Fruit fly (Drosophila melanogaster) whole organism, embryonic: ENCODE measurements around the gene CG6511.

Experiments
- ATbp ChIP-seq: fragments of 200-800 bp; sonication (Bioruptor generic); optimal IDR thresholded peaks from 2 replicates; lab custom pipeline; 2017; ENCODE audit warnings: missing biosample characterization, mild to moderate bottlenecking, missing genetic modification characterization, missing genetic modification reagents
- B-H1 ChIP-seq: fragments of 200-800 bp; sonication (Bioruptor generic); IDR thresholded peaks from 3 replicates; pipeline ENCODE4 v1.3.6; 2022; ENCODE audit warnings: missing biosample characterization, missing genetic modification characterization
- BEAF-32 ChIP-seq: fragments of 200-800 bp; sonication (Bioruptor generic); optimal IDR thresholded peaks from 3 replicates; lab custom pipeline; 2017; ENCODE audit warnings: missing biosample characterization, missing genetic modification characterization, mild to moderate bottlenecking, moderate library complexity, missing genetic modification reagents
- CG10431 ChIP-seq: fragments of 200-800 bp; sonication (Bioruptor generic); optimal IDR thresholded peaks from 3 replicates; lab custom pipeline; 2018; ENCODE audit warnings: missing biosample characterization, mild to moderate bottlenecking, missing genetic modification characterization
- CG10565 ChIP-seq: fragments of 200-800 bp; sonication (Bioruptor generic); optimal IDR thresholded peaks from 3 replicates; lab custom pipeline; 2016; ENCODE audit warnings: missing biosample characterization, mild to moderate bottlenecking, missing genetic modification characterization
- CG12219 ChIP-seq: fragments of 200-800 bp; sonication (Bioruptor generic); optimal IDR thresholded peaks from 3 replicates; lab custom pipeline; 2018; ENCODE audit warnings: missing biosample characterization, mild to moderate bottlenecking, missing genetic modification characterization
- CG14860 ChIP-seq: fragments of 200-800 bp; sonication (Bioruptor generic); IDR thresholded peaks from 3 replicates; pipeline ENCODE4 v1.3.6; 2022; ENCODE audit warnings: missing biosample characterization, missing genetic modification characterization; ENCODE audit not compliant: partially characterized antibody
- CG14965 ChIP-seq: fragments of 200-800 bp; sonication (Bioruptor generic); optimal IDR thresholded peaks from 2 replicates; lab custom pipeline; 2016; ENCODE audit warnings: missing biosample characterization, missing genetic modification characterization, borderline replicate concordance
- CG17328 ChIP-seq: fragments of 200-800 bp; sonication (Bioruptor generic); IDR thresholded peaks from 2 replicates; pipeline ENCODE4 v1.3.6; 2022; ENCODE audit warnings: missing biosample characterization, missing genetic modification characterization
- CG17361 ChIP-seq: fragments of 200-800 bp; sonication (Bioruptor generic); IDR thresholded peaks from 3 replicates; pipeline ENCODE4 v1.3.6; 2022; ENCODE audit warnings: missing biosample characterization, missing genetic modification characterization
- CG1792 ChIP-seq: fragments of 200-800 bp; sonication (Bioruptor generic); optimal IDR thresholded peaks from 2 replicates; lab custom pipeline; 2016; ENCODE audit warnings: missing biosample characterization, missing genetic modification characterization
- CG18011 ChIP-seq: fragments of 200-800 bp; sonication (Bioruptor generic); optimal IDR thresholded peaks from 2 replicates; lab custom pipeline; 2017; ENCODE audit warnings: missing biosample characterization, missing genetic modification characterization, mild to moderate bottlenecking, moderate library complexity, missing genotype
- CG18262 ChIP-seq: fragments of 200-800 bp; optimal IDR thresholded peaks from 3 replicates; lab custom pipeline; 2019; ENCODE audit warnings: missing biosample characterization, mild to moderate bottlenecking, missing genetic modification characterization, moderate library complexity
- CG2120 ChIP-seq: fragments of 200-800 bp; sonication (Bioruptor generic); optimal IDR thresholded peaks from 3 replicates; lab custom pipeline; 2016; ENCODE audit warnings: missing biosample characterization, missing genetic modification characterization
- CG30431 ChIP-seq: fragments of 200-800 bp; sonication (Bioruptor generic); optimal IDR thresholded peaks from 2 replicates; lab custom pipeline; 2017; ENCODE audit warnings: missing biosample characterization, missing genetic modification characterization
- CG42726 ChIP-seq: fragments of 200-800 bp; sonication (Bioruptor generic); IDR thresholded peaks from 2 replicates; pipeline ENCODE4 v1.3.6; 2022; ENCODE audit warnings: missing biosample characterization, missing genetic modification characterization; ENCODE audit not compliant: partially characterized antibody
- CG4360 ChIP-seq: fragments of 200-800 bp; sonication (Bioruptor generic); IDR thresholded peaks from 2 replicates; pipeline ENCODE4 v1.3.6; 2022; ENCODE audit warnings: missing biosample characterization, missing genetic modification characterization
- CG4404 ChIP-seq: fragments of 200-800 bp; sonication (Bioruptor generic); IDR thresholded peaks from 2 replicates; pipeline ENCODE4 v1.3.6; 2022; ENCODE audit warnings: missing biosample characterization, missing genetic modification characterization
- CG7372 ChIP-seq: fragments of 200-800 bp; sonication (Bioruptor generic); IDR thresholded peaks from 2 replicates; pipeline ENCODE4 v1.3.6; 2022; ENCODE audit warnings: missing biosample characterization, missing genetic modification characterization
- CG8281 ChIP-seq: fragments of 200-800 bp; sonication (Bioruptor generic); optimal IDR thresholded peaks from 2 replicates; lab custom pipeline; 2018; ENCODE audit warnings: missing biosample characterization, mild to moderate bottlenecking, missing genetic modification characterization, moderate library complexity
- CG8478 ChIP-seq: fragments of >200 bp; optimal IDR thresholded peaks from 2 replicates; lab custom pipeline; 2018
- CG8924 ChIP-seq: fragments of 200-800 bp; optimal IDR thresholded peaks from 3 replicates; lab custom pipeline; 2019; ENCODE audit warnings: missing biosample characterization, mild to moderate bottlenecking, missing genetic modification characterization, moderate library complexity
- Dbx ChIP-seq: fragments of 200-800 bp; sonication (Bioruptor generic); IDR thresholded peaks from 3 replicates; pipeline ENCODE4 v1.3.6; 2022; ENCODE audit warnings: missing biosample characterization, missing genetic modification characterization
- Dp ChIP-seq: fragments of 200-800 bp; sonication (Bioruptor generic); optimal IDR thresholded peaks from 2 replicates; lab custom pipeline; 2018; ENCODE audit warnings: missing biosample characterization, mild to moderate bottlenecking, missing genetic modification characterization, moderate library complexity
- Hmx ChIP-seq: fragments of 200-800 bp; sonication (Bioruptor generic); optimal IDR thresholded peaks from 2 replicates; lab custom pipeline; 2016; ENCODE audit warnings: missing biosample characterization, missing genetic modification characterization
- Mrtf ChIP-seq: fragments of 200-800 bp; sonication (Bioruptor generic); IDR thresholded peaks from 3 replicates; pipeline ENCODE4 v1.3.6; 2022; ENCODE audit warnings: missing biosample characterization, missing genetic modification characterization
- Oli ChIP-seq: fragments of 200-800 bp; sonication (Bioruptor generic); optimal IDR thresholded peaks from 2 replicates; lab custom pipeline; 2018; ENCODE audit warnings: missing biosample characterization, mild to moderate bottlenecking, missing genetic modification characterization, moderate library complexity
- Ptx1 ChIP-seq: fragments of 200-800 bp; sonication (Bioruptor generic); IDR thresholded peaks from 2 replicates; pipeline ENCODE4 v1.3.6; 2022; ENCODE audit warnings: missing biosample characterization, missing genetic modification characterization
- Spps ChIP-seq: fragments of 200-800 bp; sonication (Bioruptor generic); optimal IDR thresholded peaks from 2 replicates; lab custom pipeline; 2018; ENCODE audit warnings: missing biosample characterization, mild to moderate bottlenecking, missing genetic modification characterization
- ato ChIP-seq: fragments of 200-800 bp; sonication (Bioruptor generic); IDR thresholded peaks from 2 replicates; pipeline ENCODE4 v1.3.6; 2022; ENCODE audit warnings: missing biosample characterization, missing genetic modification characterization; ENCODE audit not compliant: partially characterized antibody
- bcd ChIP-seq: fragments of 200-800 bp; sonication (Bioruptor generic); optimal IDR thresholded peaks from 2 replicates; lab custom pipeline; 2017; ENCODE audit warnings: missing biosample characterization, mild to moderate bottlenecking, missing genetic modification characterization
- bigmax ChIP-seq: fragments of 200-800 bp; sonication (Bioruptor generic); optimal IDR thresholded peaks from 2 replicates; lab custom pipeline; 2018; ENCODE audit warnings: missing biosample characterization, mild to moderate bottlenecking, missing genetic modification characterization
- br ChIP-seq: fragments of >200 bp; optimal IDR thresholded peaks from 2 replicates; lab custom pipeline; 2017
- chn ChIP-seq: fragments of 200-800 bp; sonication (Bioruptor generic); optimal IDR thresholded peaks from 2 replicates; lab custom pipeline; 2016; ENCODE audit warnings: missing biosample characterization, missing genetic modification characterization
- cwo ChIP-seq: fragments of 200-800 bp; sonication (Bioruptor generic); optimal IDR thresholded peaks from 3 replicates; lab custom pipeline; 2017; ENCODE audit warnings: missing biosample characterization, missing genetic modification characterization, mild to moderate bottlenecking, moderate library complexity, missing genetic modification reagents
- disco-r ChIP-seq: fragments of 200-800 bp; sonication (Bioruptor generic); optimal IDR thresholded peaks from 2 replicates; lab custom pipeline; 2016; ENCODE audit warnings: missing biosample characterization, missing genetic modification characterization
- dm ChIP-seq: fragments of 200-800 bp; sonication (Bioruptor generic); optimal IDR thresholded peaks from 3 replicates; lab custom pipeline; 2016; ENCODE audit warnings: missing biosample characterization, missing genetic modification characterization
- dmrt11E ChIP-seq: fragments of 200-800 bp; sonication (Bioruptor generic); optimal IDR thresholded peaks from 3 replicates; lab custom pipeline; 2018; ENCODE audit warnings: missing biosample characterization, mild to moderate bottlenecking, missing genetic modification characterization, moderate library complexity
- gfzf ChIP-seq: fragments of 200-800 bp; sonication (Bioruptor generic); optimal IDR thresholded peaks from 2 replicates; lab custom pipeline; 2016; ENCODE audit warnings: missing biosample characterization, mild to moderate bottlenecking, missing genetic modification characterization, moderate library complexity
- ind ChIP-seq: fragments of 200-800 bp; sonication (Bioruptor generic); optimal IDR thresholded peaks from 3 replicates; lab custom pipeline; 2016; ENCODE audit warnings: missing biosample characterization, missing genetic modification characterization
- jigr1 ChIP-seq: fragments of 200-800 bp; sonication (Bioruptor generic); IDR thresholded peaks from 3 replicates; pipeline ENCODE4 v1.3.6; 2022; ENCODE audit warnings: missing biosample characterization, missing genetic modification characterization
- kah ChIP-seq: fragments of 200-800 bp; sonication (Bioruptor generic); optimal IDR thresholded peaks from 2 replicates; lab custom pipeline; 2018; ENCODE audit warnings: missing biosample characterization, mild to moderate bottlenecking, missing genetic modification characterization
- peb ChIP-seq: fragments of 200-800 bp; sonication (Bioruptor generic); IDR thresholded peaks from 2 replicates; pipeline ENCODE4 v1.3.6; 2022; ENCODE audit warnings: missing biosample characterization, missing genetic modification characterization
- rib ChIP-seq: fragments of 200-800 bp; sonication (Bioruptor generic); IDR thresholded peaks from 2 replicates; pipeline ENCODE4 v1.3.6; 2022; ENCODE audit warnings: missing biosample characterization, missing genetic modification characterization
- shn ChIP-seq: fragments of 200-800 bp; sonication (Bioruptor generic); optimal IDR thresholded peaks from 3 replicates; lab custom pipeline; 2016; ENCODE audit warnings: missing biosample characterization, missing genetic modification characterization
- sim ChIP-seq: fragments of 200-800 bp; sonication (Bioruptor generic); IDR thresholded peaks from 2 replicates; pipeline ENCODE4 v1.3.6; 2022; ENCODE audit warnings: missing biosample characterization, missing genetic modification characterization
- sqz ChIP-seq: fragments of 200-800 bp; sonication (Bioruptor generic); optimal IDR thresholded peaks from 3 replicates; lab custom pipeline; 2018; ENCODE audit warnings: missing biosample characterization, mild to moderate bottlenecking, missing genetic modification characterization
- stc ChIP-seq: fragments of 200-800 bp; sonication (Bioruptor generic); IDR thresholded peaks from 2 replicates; pipeline ENCODE4 v1.3.6; 2022; ENCODE audit warnings: missing biosample characterization, missing genetic modification characterization
- usp ChIP-seq: fragments of >200 bp; optimal IDR thresholded peaks from 2 replicates; lab custom pipeline; 2017; ENCODE audit warnings: missing biosample characterization, missing genetic modification characterization
- zf30C ChIP-seq: fragments of 200-800 bp; sonication (Bioruptor generic); optimal IDR thresholded peaks from 3 replicates; lab custom pipeline; 2018; ENCODE audit warnings: missing biosample characterization, mild to moderate bottlenecking, missing genetic modification characterization

The CG6511 gene

DNA sequence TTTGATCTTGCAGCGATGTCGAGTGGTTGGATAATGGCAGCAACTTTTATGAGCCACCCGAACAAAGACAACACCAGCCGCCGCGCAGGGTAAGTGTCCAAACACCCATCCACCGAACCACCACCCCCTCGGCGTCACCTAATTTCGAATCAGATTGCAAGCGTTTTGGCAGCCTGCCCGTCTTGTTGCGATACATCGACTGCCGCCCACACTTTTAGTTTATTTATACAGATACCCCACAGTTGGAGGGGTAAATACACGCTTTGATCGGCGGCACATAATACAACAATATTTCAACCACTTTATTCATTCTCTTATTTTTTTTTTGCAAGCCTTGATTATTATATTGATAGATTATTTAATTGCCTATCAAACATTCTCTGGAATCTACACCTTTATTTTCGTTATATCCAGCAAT is 41.9 kb downstream of the CG6511 start (continued):
- TF ChIP-seq CG1792 (GFP tag; lab: Kevin White, UChicago) (no peak), CG14860 (peak; percentile 57; the same call in 2 of the 3 replicates), disco-r (GFP tag; lab: Kevin White, UChicago) (no peak), Hmx (GFP tag; lab: Kevin White, UChicago) (no peak), Dp (no peak)
- TF ChIP-seq, all 482 proteins: peak for 163

- TF ChIP-seq peb (GFP tag; lab: Robert Waterston, UW) (no peak), CG12219 (no peak), CG4360 (GFP tag; lab: Robert Waterston, UW) (no peak), ind (no peak), chn (GFP tag; lab: Kevin White, UChicago) (no peak), BEAF-32 (GFP tag; lab: Kevin White, UChicago) (no peak), Spps (tag; lab: Kevin White, UChicago) (no peak), CG8924 (no peak), CG10565 (GFP tag; lab: Kevin White, UChicago) (no peak), rib (no peak), zf30C (no peak), cwo (GFP tag; lab: Kevin White, UChicago) (no peak)
Observed at dm6 chr3L:8763794-8764193, 42.7 kb downstream of the CG6511 start.

dm6 chr3L:8765493-8765892 is 44.4 kb downstream of the CG6511 start:
- TF ChIP-seq CG14965 (GFP tag; lab: Kevin White, UChicago) (no peak), CG8281 (tag; lab: Kevin White, UChicago) (no peak), kah (GFP tag; lab: Kevin White, UChicago) (no peak), CG17361 (GFP tag; lab: Robert Waterston, UW) (no peak), CG17328 (GFP tag; lab: Robert Waterston, UW) (peak; percentile 85), CG8478 (lab: Kevin White, UChicago) (no peak), sim (GFP tag; lab: Robert Waterston, UW) (peak; percentile 72; the same call in 1 of the 2 replicates), Dbx (GFP tag; lab: Robert Waterston, UW) (no peak), Mrtf (GFP tag; lab: Robert Waterston, UW) (peak; percentile 39; the same call in 1 of the 3 replicates), CG2120 (GFP tag; lab: Kevin White, UChicago) (no peak), stc (GFP tag; lab: Robert Waterston, UW) (peak; percentile 55), CG1792 (GFP tag; lab: Kevin White, UChicago) (no peak), ato (no peak), dmrt11E (tag; lab: Kevin White, UChicago) (peak; percentile 37), Ptx1 (GFP tag; lab: Robert Waterston, UW) (peak; percentile 12), shn (GFP tag; lab: Kevin White, UChicago) (no peak), CG18011 (GFP tag; lab: Kevin White, UChicago) (no peak), gfzf (GFP tag; lab: Kevin White, UChicago) (no peak), usp (GFP tag; lab: Kevin White, UChicago) (no peak), CG7372 (0 out of 2 replicates have a peak, but pooled peaks have one; percentile 5), CG10431 (GFP tag; lab: Kevin White, UChicago) (no peak), ATbp (GFP tag; lab: Kevin White, UChicago) (no peak), Oli (no peak), bcd (GFP tag; lab: Kevin White, UChicago) (no peak), B-H1 (GFP tag; lab: Robert Waterston, UW) (peak; percentile 13; the same call in 2 of the 3 replicates), jigr1 (peak; percentile 5; the same call in 1 of the 3 replicates), CG30431 (GFP tag; lab: Kevin White, UChicago) (no peak), bigmax (GFP tag; lab: Kevin White, UChicago) (no peak), br (lab: Kevin White, UChicago) (no peak), CG42726 (GFP tag; lab: Robert Waterston, UW) (no peak), sqz (GFP tag; lab: Kevin White, UChicago) (no peak), CG18262 (tag; lab: Kevin White, UChicago) (no peak), CG4404 (no peak), dm (no peak)
